Fruit fly (Drosophila melanogaster): ENCODE results near the gene GluRIIA.

- TF ChIP-seq Hey (tag; optimal IDR thresholded peaks at IDR 0.05) (no peak), CG11247 (GFP tag; IDR thresholded peaks at IDR 0.05) (no peak), ro (GFP tag; IDR thresholded peaks at IDR 0.05) (no peak), CG9609 (GFP tag; optimal IDR thresholded peaks at IDR 0.05) (no peak), lbe (GFP tag; optimal IDR thresholded peaks at IDR 0.05) (no peak), CG31388 (GFP tag; optimal IDR thresholded peaks at IDR 0.05) (no peak), Abd-B (GFP tag; optimal IDR thresholded peaks at IDR 0.05) (no peak), Sox102F (GFP tag; optimal IDR thresholded peaks at IDR 0.05) (no peak), D (optimal IDR thresholded peaks at IDR 0.05) (no peak), D (GFP tag; optimal IDR thresholded peaks at IDR 0.05) (no peak), Elba2 (GFP tag; optimal IDR thresholded peaks at IDR 0.05) (no peak), ato (GFP tag; IDR thresholded peaks at IDR 0.05; ENCODE audit: partially characterized antibody) (no peak), zfh2 (GFP tag; optimal IDR thresholded peaks at IDR 0.05) (no peak), tap (tag; optimal IDR thresholded peaks at IDR 0.05) (no peak), br (optimal IDR thresholded peaks at IDR 0.05) (no peak)
Measured at dm6 chr2L:5539034-5539433, 15.8 kb upstream of the GluRIIA start, which contains the start of gene CG14015.
